Worm (Caenorhabditis elegans): ENCODE results near the gene sma-5.

DNA sequence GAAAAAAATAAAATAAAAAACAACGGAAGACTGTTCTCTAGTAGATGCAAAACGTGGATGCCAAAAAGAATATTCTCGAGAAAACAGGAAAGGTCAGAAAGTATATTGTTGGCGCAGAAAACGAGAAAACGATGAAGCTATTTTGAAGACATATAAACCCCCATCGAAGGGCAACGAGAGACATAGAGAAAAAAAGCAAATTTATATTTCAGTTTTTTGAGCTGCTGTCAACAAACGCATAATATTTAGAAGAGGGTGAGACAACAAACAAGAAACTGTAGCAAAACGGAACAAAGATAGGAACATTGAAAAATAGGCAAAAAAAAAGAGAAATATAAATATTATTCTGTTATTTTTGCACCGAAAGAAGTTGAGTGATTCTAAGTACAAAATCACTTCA is 13.1 kb downstream of the sma-5 start:
- TF ChIP-seq mdl-1 (tag; optimal IDR thresholded peaks at IDR 0.05) (no peak), nhr-10 (tag; optimal IDR thresholded peaks at IDR 0.05) (no peak), elt-3 (tag; optimal IDR thresholded peaks at IDR 0.05) (no peak), alr-1 (tag; optimal IDR thresholded peaks at IDR 0.05) (no peak), peb-1 (tag; optimal IDR thresholded peaks at IDR 0.05) (no peak), Y55F3AM.14 (GFP tag; optimal IDR thresholded peaks at IDR 0.05) (no peak), aly-2 (tag; optimal IDR thresholded peaks at IDR 0.05) (no peak)
